Fruit fly (Drosophila melanogaster) whole organism, prepupa: Measurements from ENCODE around the gene Rpn3.

Source experiments
- Blimp-1 ChIP-seq: fragments of 200-800 bp; sonication (Bioruptor generic); optimal IDR thresholded peaks from 3 replicates; lab custom pipeline; 2017; ENCODE audit warnings: missing biosample characterization, missing genetic modification characterization, mild to moderate bottlenecking, moderate library complexity, missing genetic modification reagents
- CG10631 ChIP-seq: fragments of 200-800 bp; sonication (Bioruptor generic); optimal IDR thresholded peaks from 2 replicates; lab custom pipeline; 2016; ENCODE audit warnings: missing biosample characterization, missing genetic modification characterization
- CG11294 ChIP-seq: fragments of 200-800 bp; sonication (Bioruptor generic); IDR thresholded peaks from 2 replicates; pipeline ENCODE4 v1.3.6; 2022; ENCODE audit warnings: missing biosample characterization, missing genetic modification characterization
- CG11762 ChIP-seq: fragments of 200-800 bp; sonication (Bioruptor generic); optimal IDR thresholded peaks from 3 replicates; lab custom pipeline; 2016; ENCODE audit warnings: missing biosample characterization, missing genetic modification characterization; ENCODE audit not compliant: insufficient read depth
- CG15336 ChIP-seq: fragments of 200-800 bp; sonication (Bioruptor generic); IDR thresholded peaks from 2 replicates; pipeline ENCODE4 v1.3.6; 2022; ENCODE audit warnings: missing biosample characterization, missing genetic modification characterization
- CG16779 ChIP-seq: fragments of 200-800 bp; sonication (Bioruptor generic); optimal IDR thresholded peaks from 3 replicates; lab custom pipeline; 2017; ENCODE audit warnings: missing biosample characterization, mild to moderate bottlenecking, missing genetic modification characterization
- CG3032 ChIP-seq: fragments of 200-800 bp; optimal IDR thresholded peaks from 2 replicates; lab custom pipeline; 2019; ENCODE audit warnings: missing biosample characterization, mild to moderate bottlenecking, missing genetic modification characterization, moderate library complexity
- CG32006 ChIP-seq: fragments of 200-800 bp; sonication (Bioruptor generic); optimal IDR thresholded peaks from 3 replicates; lab custom pipeline; 2017; ENCODE audit warnings: missing biosample characterization, mild to moderate bottlenecking, missing genetic modification characterization
- CG34406 ChIP-seq: fragments of 200-800 bp; sonication (Bioruptor generic); optimal IDR thresholded peaks from 3 replicates; lab custom pipeline; 2016; ENCODE audit warnings: missing biosample characterization, missing genetic modification characterization
- CG3919 ChIP-seq: fragments of 200-800 bp; sonication (Bioruptor generic); optimal IDR thresholded peaks from 3 replicates; lab custom pipeline; 2016; ENCODE audit warnings: missing biosample characterization, missing genetic modification characterization
- CG4318 ChIP-seq: fragments of 200-800 bp; sonication (Bioruptor generic); optimal IDR thresholded peaks from 3 replicates; lab custom pipeline; 2017; ENCODE audit warnings: missing biosample characterization, mild to moderate bottlenecking, missing genetic modification characterization
- CG6276 ChIP-seq: fragments of 200-800 bp; sonication (Bioruptor generic); optimal IDR thresholded peaks from 2 replicates; lab custom pipeline; 2017; ENCODE audit warnings: missing biosample characterization, mild to moderate bottlenecking, missing genetic modification characterization
- CG6792 ChIP-seq: fragments of 200-800 bp; sonication (Bioruptor generic); optimal IDR thresholded peaks from 3 replicates; lab custom pipeline; 2016; ENCODE audit warnings: missing biosample characterization, missing genetic modification characterization
- CG6808 ChIP-seq: fragments of 200-800 bp; sonication (Bioruptor generic); optimal IDR thresholded peaks from 3 replicates; lab custom pipeline; 2017; ENCODE audit warnings: missing biosample characterization, missing genetic modification characterization, mild to moderate bottlenecking, moderate library complexity, missing genetic modification reagents
- CG6854 ChIP-seq: fragments of 200-800 bp; sonication (Bioruptor generic); optimal IDR thresholded peaks from 2 replicates; lab custom pipeline; 2017; ENCODE audit warnings: missing biosample characterization, mild to moderate bottlenecking, missing genetic modification characterization
- CG7368 ChIP-seq: fragments of 200-800 bp; sonication (Bioruptor generic); optimal IDR thresholded peaks from 3 replicates; lab custom pipeline; 2016; ENCODE audit warnings: missing biosample characterization, missing genetic modification characterization
- CG8319 ChIP-seq: fragments of 200-800 bp; sonication (Bioruptor generic); optimal IDR thresholded peaks from 3 replicates; lab custom pipeline; 2016; ENCODE audit warnings: missing biosample characterization, missing genetic modification characterization
- CG8632 ChIP-seq: fragments of 200-800 bp; sonication (Bioruptor generic); optimal IDR thresholded peaks from 3 replicates; lab custom pipeline; 2016; ENCODE audit warnings: missing biosample characterization, missing genetic modification characterization
- CG9139 ChIP-seq: fragments of 200-800 bp; sonication (Bioruptor generic); optimal IDR thresholded peaks from 3 replicates; lab custom pipeline; 2017; ENCODE audit warnings: missing biosample characterization, mild to moderate bottlenecking, missing genetic modification characterization
- Eip75B ChIP-seq: fragments of 200-800 bp; sonication (Bioruptor generic); optimal IDR thresholded peaks from 3 replicates; lab custom pipeline; 2016; ENCODE audit warnings: missing biosample characterization, missing genetic modification characterization
- Eip93F ChIP-seq: fragments of 200-800 bp; sonication (Bioruptor generic); optimal IDR thresholded peaks from 2 replicates; lab custom pipeline; 2016; ENCODE audit warnings: missing biosample characterization, mild to moderate bottlenecking, missing genetic modification characterization
- Ets96B ChIP-seq: fragments of 200-800 bp; optimal IDR thresholded peaks from 2 replicates; lab custom pipeline; 2019; ENCODE audit warnings: missing biosample characterization, mild to moderate bottlenecking, missing genetic modification characterization, moderate library complexity
- Gug ChIP-seq: fragments of 200-800 bp; sonication (Bioruptor generic); IDR thresholded peaks from 2 replicates; pipeline ENCODE4 v1.3.6; 2022; ENCODE audit warnings: missing biosample characterization, missing genetic modification characterization
- Hr38 ChIP-seq: sonication (Bioruptor generic); optimal IDR thresholded peaks from 2 replicates; lab custom pipeline; 2016; ENCODE audit warnings: missing biosample characterization, missing genetic modification characterization
- Hr39 ChIP-seq: fragments of 200-800 bp; sonication (Bioruptor generic); optimal IDR thresholded peaks from 2 replicates; lab custom pipeline; 2016; ENCODE audit warnings: missing biosample characterization, missing genetic modification characterization
- Hr4 ChIP-seq: fragments of 200-800 bp; sonication (Bioruptor generic); optimal IDR thresholded peaks from 3 replicates; lab custom pipeline; 2016; ENCODE audit warnings: missing biosample characterization, missing genetic modification characterization
- Lpt ChIP-seq: fragments of 200-800 bp; sonication (Bioruptor generic); optimal IDR thresholded peaks from 3 replicates; lab custom pipeline; 2016; ENCODE audit warnings: missing biosample characterization, missing genetic modification characterization
- Met ChIP-seq: fragments of 200-800 bp; sonication (Bioruptor generic); optimal IDR thresholded peaks from 3 replicates; lab custom pipeline; 2016; ENCODE audit warnings: missing biosample characterization, missing genetic modification characterization
- OdsH ChIP-seq: fragments of 200-800 bp; sonication (Bioruptor generic); optimal IDR thresholded peaks from 3 replicates; lab custom pipeline; 2016; ENCODE audit warnings: missing biosample characterization, missing genetic modification characterization
- Smox ChIP-seq: fragments of 200-800 bp; sonication (Bioruptor generic); optimal IDR thresholded peaks from 3 replicates; lab custom pipeline; 2016; ENCODE audit warnings: missing biosample characterization, missing genetic modification characterization
- Sox14 ChIP-seq: fragments of 200-800 bp; sonication (Bioruptor generic); optimal IDR thresholded peaks from 3 replicates; lab custom pipeline; 2016; ENCODE audit warnings: missing biosample characterization, missing genetic modification characterization
- Sox15 ChIP-seq: fragments of 200-800 bp; sonication (Bioruptor generic); optimal IDR thresholded peaks from 3 replicates; lab custom pipeline; 2016; ENCODE audit warnings: missing biosample characterization, missing genetic modification characterization
- achi ChIP-seq: fragments of 200-800 bp; sonication (Bioruptor generic); optimal IDR thresholded peaks from 3 replicates; lab custom pipeline; 2016; ENCODE audit warnings: missing biosample characterization, missing genetic modification characterization
- acj6 ChIP-seq: fragments of 200-800 bp; sonication (Bioruptor generic); optimal IDR thresholded peaks from 3 replicates; lab custom pipeline; 2016; ENCODE audit warnings: missing biosample characterization, missing genetic modification characterization
- cyc ChIP-seq: fragments of 200-800 bp; sonication (Bioruptor generic); optimal IDR thresholded peaks from 3 replicates; lab custom pipeline; 2016; ENCODE audit warnings: missing biosample characterization, missing genetic modification characterization
- eg ChIP-seq: fragments of 200-800 bp; sonication (Bioruptor generic); IDR thresholded peaks from 3 replicates; pipeline ENCODE4 v1.3.6; 2022; ENCODE audit warnings: missing biosample characterization, missing genetic modification characterization
- esn ChIP-seq: fragments of 200-800 bp; sonication (Bioruptor generic); optimal IDR thresholded peaks from 2 replicates; lab custom pipeline; 2016; ENCODE audit warnings: missing biosample characterization, mild to moderate bottlenecking, missing genetic modification characterization, moderate library complexity
- fd59A ChIP-seq: fragments of 200-800 bp; sonication (Bioruptor generic); optimal IDR thresholded peaks from 2 replicates; lab custom pipeline; 2017; ENCODE audit warnings: missing biosample characterization, mild to moderate bottlenecking, missing genetic modification characterization, missing genetic modification reagents
- fd85E ChIP-seq: fragments of 200-800 bp; sonication (Bioruptor generic); optimal IDR thresholded peaks from 3 replicates; lab custom pipeline; 2016; ENCODE audit warnings: missing biosample characterization, missing genetic modification characterization
- fkh ChIP-seq: fragments of 200-800 bp; sonication (Bioruptor generic); optimal IDR thresholded peaks from 3 replicates; lab custom pipeline; 2017; ENCODE audit warnings: missing biosample characterization, mild to moderate bottlenecking, missing genetic modification characterization, moderate library complexity
- lz ChIP-seq: fragments of 200-800 bp; sonication (Bioruptor generic); optimal IDR thresholded peaks from 3 replicates; lab custom pipeline; 2016; ENCODE audit warnings: missing biosample characterization, missing genetic modification characterization
- net ChIP-seq: fragments of 200-800 bp; sonication (Bioruptor generic); optimal IDR thresholded peaks from 3 replicates; lab custom pipeline; 2016; ENCODE audit warnings: missing biosample characterization, missing genetic modification characterization
- pdm3 ChIP-seq: fragments of 200-800 bp; sonication (Bioruptor generic); optimal IDR thresholded peaks from 3 replicates; lab custom pipeline; 2016; ENCODE audit warnings: missing biosample characterization, missing genetic modification characterization
- salr ChIP-seq, 2 experiments: fragments of 200-800 bp; sonication (Bioruptor generic); optimal IDR thresholded peaks; 3 replicates each; lab custom pipeline; 2016 to 2018; ENCODE audit warnings: missing biosample characterization in 2 of 2, missing genetic modification characterization in 2 of 2, mild to moderate bottlenecking in 1 of 2
- spab ChIP-seq: fragments of 200-800 bp; sonication (Bioruptor generic); optimal IDR thresholded peaks from 2 replicates; lab custom pipeline; 2017; ENCODE audit warnings: missing biosample characterization, mild to moderate bottlenecking, missing genetic modification characterization, missing genetic modification reagents
- ss ChIP-seq, 2 experiments: fragments of 200-800 bp; sonication (Bioruptor generic); optimal IDR thresholded peaks; 2 replicates in 1 of 2; 3 replicates in 1 of 2; lab custom pipeline; 2017 to 2018; ENCODE audit warnings: mild to moderate bottlenecking in 2 of 2, missing biosample characterization in 2 of 2, missing genetic modification characterization in 2 of 2, moderate library complexity in 1 of 2
- svp ChIP-seq: fragments of 200-800 bp; sonication (Bioruptor generic); peaks from one replicate; lab custom pipeline; 2016; ENCODE audit warnings: missing biosample characterization, missing genetic modification characterization
- topi ChIP-seq: fragments of 200-800 bp; sonication (Bioruptor generic); optimal IDR thresholded peaks from 3 replicates; lab custom pipeline; 2016; ENCODE audit warnings: missing biosample characterization, missing genetic modification characterization
- vri ChIP-seq: fragments of 200-800 bp; sonication (Bioruptor generic); optimal IDR thresholded peaks from 3 replicates; lab custom pipeline; 2016; ENCODE audit warnings: missing biosample characterization, mild to moderate bottlenecking, missing genetic modification characterization

Gene Rpn3

dm6 chr2L:19021278-19022220 is 30.0 kb upstream of the Rpn3 start:
- TF ChIP-seq CG10631 (GFP tag; lab: Kevin White, UChicago) (peak; percentile 84), net (GFP tag; lab: Kevin White, UChicago) (peak; percentile 72), acj6 (GFP tag; lab: Kevin White, UChicago) (peak; percentile 81), CG6808 (GFP tag; lab: Kevin White, UChicago) (peak; percentile 85), lz (GFP tag; lab: Kevin White, UChicago) (peak; percentile 82), achi (GFP tag; lab: Kevin White, UChicago) (peak; percentile 87), Hr38 (GFP tag; lab: Kevin White, UChicago) (no peak), CG4318 (peak; percentile 65), CG32006 (GFP tag; lab: Kevin White, UChicago) (peak; percentile 89), Lpt (GFP tag; lab: Kevin White, UChicago) (peak; percentile 59), pdm3 (GFP tag; lab: Kevin White, UChicago) (peak; percentile 84), CG9139 (GFP tag; lab: Kevin White, UChicago) (peak; percentile 80), CG8632 (GFP tag; lab: Kevin White, UChicago) (peak; percentile 84), Eip75B (GFP tag; lab: Kevin White, UChicago) (peak; percentile 78), vri (GFP tag; lab: Kevin White, UChicago) (peak; percentile 68), Sox15 (GFP tag; lab: Kevin White, UChicago) (peak; percentile 62), svp (GFP tag; lab: Kevin White, UChicago) (peak; percentile 92), CG3919 (GFP tag; lab: Kevin White, UChicago) (peak; percentile 80), CG11294 (GFP tag; lab: Robert Waterston, UW) (no peak; the same call in 1 of the 2 replicates), ss (GFP tag; optimal IDR thresholded peaks at IDR 0.05; lab: Kevin White, UChicago) (peak; percentile 92 to 96), CG8319 (GFP tag; lab: Kevin White, UChicago) (peak; percentile 56), fkh (GFP tag; lab: Kevin White, UChicago) (peak; percentile 29), eg (GFP tag; lab: Robert Waterston, UW) (peak; percentile 53; the same call in 2 of the 3 replicates), spab (GFP tag; lab: Kevin White, UChicago) (peak; percentile 84), esn (peak; percentile 88), CG3032 (tag; lab: Kevin White, UChicago) (peak; percentile 90), Blimp-1 (GFP tag; lab: Kevin White, UChicago) (peak; percentile 61), Met (peak; percentile 84), OdsH (GFP tag; lab: Kevin White, UChicago) (peak; percentile 84), Gug (0 out of 2 replicates have a peak, but pooled peaks have one; percentile 8), topi (GFP tag; lab: Kevin White, UChicago) (peak; percentile 81), CG7368 (GFP tag; lab: Kevin White, UChicago) (peak; percentile 53), fd59A (peak; percentile 87), CG16779 (tag; lab: Kevin White, UChicago) (peak; percentile 83), salr (GFP tag; optimal IDR thresholded peaks at IDR 0.05; lab: Kevin White, UChicago) (peak; percentile 54 to 82), fd85E (GFP tag; lab: Kevin White, UChicago) (peak; percentile 1), CG15336 (GFP tag; lab: Robert Waterston, UW) (peak; percentile 84), CG6792 (peak; percentile 82), Hr39 (GFP tag; lab: Kevin White, UChicago) (peak; percentile 67), cyc (GFP tag; lab: Kevin White, UChicago) (peak; percentile 71), Hr4 (GFP tag; lab: Kevin White, UChicago) (peak; percentile 71), CG6854 (GFP tag; lab: Kevin White, UChicago) (peak; percentile 61), Ets96B (tag; lab: Kevin White, UChicago) (peak; percentile 90), CG6276 (peak; percentile 72), CG34406 (GFP tag; lab: Kevin White, UChicago) (peak; percentile 80), Smox (GFP tag; lab: Kevin White, UChicago) (peak; percentile 78), CG11762 (GFP tag; lab: Kevin White, UChicago) (peak; percentile 57), Sox14 (GFP tag; lab: Kevin White, UChicago) (peak; percentile 88), Eip93F (GFP tag; lab: Kevin White, UChicago) (peak; percentile 56)
